Worm (Caenorhabditis elegans): ENCODE data around the gene Y62H9A.13.

The Y62H9A.13 gene

DNA sequence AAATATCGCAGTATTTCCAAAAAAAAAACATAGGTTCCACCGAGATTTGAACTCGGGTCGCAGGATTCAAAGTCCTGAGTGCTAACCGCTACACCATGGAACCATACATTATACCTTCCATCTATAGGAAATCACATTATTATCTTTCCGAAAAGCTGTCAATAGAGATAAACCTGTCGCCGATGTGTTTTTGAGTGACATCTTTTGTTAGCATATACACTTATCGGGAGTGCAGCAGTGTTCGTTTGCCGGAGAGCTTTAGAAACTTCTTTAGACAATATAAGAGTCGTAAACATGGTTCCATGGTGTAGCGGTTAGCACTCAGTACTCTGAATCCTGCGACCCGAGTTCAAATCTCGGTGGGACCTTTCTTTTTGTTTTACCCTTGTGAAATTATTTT lies 44.6 kb upstream of the Y62H9A.13 start (continued):
- TF ChIP-seq hlh-11 (tag; optimal IDR thresholded peaks at IDR 0.05): peak; percentile 19
- TF ChIP-seq F26F4.8 (GFP tag; conservative IDR thresholded peaks at IDR 0.05): peak; percentile 38; the same call in 1 of the 2 replicates
- no peak for TF ChIP-seq lin-13 (GFP tag; optimal IDR thresholded peaks at IDR 0.05)
- TF ChIP-seq lin-38 (GFP tag; IDR thresholded peaks at IDR 0.05): no peak

DNA sequence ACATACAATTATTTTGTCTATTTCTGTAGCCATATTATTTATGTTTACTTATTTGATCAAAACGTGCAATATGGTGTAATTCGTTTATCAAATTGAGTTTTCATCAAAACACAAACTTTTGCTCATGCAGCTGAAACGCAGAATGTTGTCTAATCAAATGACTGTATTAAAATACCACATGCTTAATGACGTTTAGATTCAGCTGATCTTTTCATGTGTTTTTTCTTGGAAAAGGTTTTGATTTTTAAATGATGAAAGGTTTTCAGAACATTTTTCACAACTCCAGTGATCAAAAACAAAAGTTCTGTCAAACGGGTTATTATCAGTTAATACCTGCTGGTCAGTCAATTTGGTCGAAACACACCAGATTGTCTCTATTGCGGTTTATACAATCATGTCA lies 41.5 kb upstream of the Y62H9A.13 start, which contains the start of gene Y62H9A.1:
TSS of gene Y62H9A.1 (plus strand) at position 282 of the 400 bp plus-strand sequence.
- TF ChIP-seq vab-7 (GFP tag; IDR thresholded peaks at IDR 0.05) (no peak), ztf-11 (tag; optimal IDR thresholded peaks at IDR 0.05) (no peak), F10B5.3 (tag; optimal IDR thresholded peaks at IDR 0.05) (no peak), ceh-44 (GFP tag; IDR thresholded peaks at IDR 0.05) (no peak), T20F7.1 (GFP tag; optimal IDR thresholded peaks at IDR 0.05) (no peak), lin-15B (tag; optimal IDR thresholded peaks at IDR 0.05) (no peak)

ce11 chrX:11878109-11878508 lies 38.7 kb upstream of the Y62H9A.13 start, which contains the start of gene Y62H9A.2:
Gene Y62H9A.2 (minus strand): TSS chrX:11878209.
- no peak for TF ChIP-seq set-16 (GFP tag; IDR thresholded peaks at IDR 0.05)
- no peak for TF ChIP-seq nhr-48 (tag; optimal IDR thresholded peaks at IDR 0.05)
- TF ChIP-seq lin-38 (GFP tag; IDR thresholded peaks at IDR 0.05): no peak
- no peak for TF ChIP-seq egl-43 (GFP tag; IDR thresholded peaks at IDR 0.05)
- no peak for TF ChIP-seq zip-11 (GFP tag; IDR thresholded peaks at IDR 0.05)
- no peak for TF ChIP-seq nhr-28 (tag; optimal IDR thresholded peaks at IDR 0.05)
- no peak for TF ChIP-seq gei-8 (GFP tag; optimal IDR thresholded peaks at IDR 0.05)
- TF ChIP-seq nhr-77 (tag; optimal IDR thresholded peaks at IDR 0.05): no peak
- TF ChIP-seq php-3 (GFP tag; IDR thresholded peaks at IDR 0.05): no peak

DNA sequence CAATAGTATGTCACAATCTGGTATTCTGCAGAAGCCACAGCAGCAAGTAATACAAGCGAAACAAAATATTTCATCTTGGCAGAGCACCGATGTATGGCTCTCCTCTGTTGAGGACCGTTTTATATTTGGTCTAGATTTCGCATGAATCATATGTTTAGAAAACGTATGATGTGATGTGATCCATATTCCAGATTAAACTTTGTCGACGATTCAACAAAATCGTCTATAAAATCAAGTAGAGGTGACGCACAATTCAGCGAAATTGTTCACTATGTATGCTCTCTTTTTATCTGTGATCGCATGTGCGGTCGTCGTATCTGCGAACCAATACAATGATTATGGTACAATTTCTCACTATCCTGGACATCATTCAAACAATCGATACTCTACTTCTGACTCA lies 36.9 kb upstream of the Y62H9A.13 start, which contains the start of the genes Y62H9A.3 and Y62H9A.4:
TSS of gene Y62H9A.3 (minus strand) at position 101 of the 400 bp plus-strand sequence.
TSS of gene Y62H9A.4 (plus strand) at position 256 of the 400 bp plus-strand sequence.
- TF ChIP-seq fkh-10 (GFP tag; optimal IDR thresholded peaks at IDR 0.05) (no peak), lin-29 (GFP tag; IDR thresholded peaks at IDR 0.05) (no peak), unc-62 (GFP tag; optimal IDR thresholded peaks at IDR 0.05 in 1 of 2) (peak in 1 of 2 experiments; percentile 55), unc-62 (tag; optimal IDR thresholded peaks at IDR 0.05) (no peak), nhr-6 (tag; optimal IDR thresholded peaks at IDR 0.05) (no peak)

ce11 chrX:11882800-11883199 lies 34.0 kb upstream of the Y62H9A.13 start, which contains the start of the genes Y62H9A.5 and ule-5:
Gene Y62H9A.5 (minus strand): TSS chrX:11882900.
Gene ule-5 (plus strand): TSS chrX:11883127.
- no peak for TF ChIP-seq Y105C5A.15 (GFP tag; IDR thresholded peaks at IDR 0.05)
- no peak for TF ChIP-seq mxl-3 (GFP tag; optimal IDR thresholded peaks at IDR 0.05)
- no peak for TF ChIP-seq hmg-1.1 (GFP tag; IDR thresholded peaks at IDR 0.05)
- no peak for TF ChIP-seq F26F4.8 (GFP tag; conservative IDR thresholded peaks at IDR 0.05)
- TF ChIP-seq zip-2 (tag; optimal IDR thresholded peaks at IDR 0.05): no peak

- no peak for TF ChIP-seq rbr-2 (tag; optimal IDR thresholded peaks at IDR 0.05)
- no peak for TF ChIP-seq nhr-111 (GFP tag; optimal IDR thresholded peaks at IDR 0.05)
- no peak for TF ChIP-seq dmd-8 (GFP tag; IDR thresholded peaks at IDR 0.05)
- TF ChIP-seq ZK546.5 (tag; optimal IDR thresholded peaks at IDR 0.05): no peak
- TF ChIP-seq snpc-1.2 (GFP tag; IDR thresholded peaks at IDR 0.05): no peak
- no peak for TF ChIP-seq lir-3 (tag; optimal IDR thresholded peaks at IDR 0.05)
- no peak for TF ChIP-seq zip-11 (GFP tag; IDR thresholded peaks at IDR 0.05)
- TF ChIP-seq tra-1 (GFP tag; IDR thresholded peaks at IDR 0.05): no peak
- TF ChIP-seq ctbp-1 (GFP tag; IDR thresholded peaks at IDR 0.05): no peak
- TF ChIP-seq dmd-6 (GFP tag; IDR thresholded peaks at IDR 0.05): no peak
- TF ChIP-seq Y5F2A.4 (GFP tag; optimal IDR thresholded peaks at IDR 0.05): no peak
- TF ChIP-seq mep-1 (tag; optimal IDR thresholded peaks at IDR 0.05): no peak
- TF ChIP-seq hmg-1.1 (GFP tag; IDR thresholded peaks at IDR 0.05): no peak
- no peak for TF ChIP-seq ztf-11 (tag; optimal IDR thresholded peaks at IDR 0.05)
- no peak for TF ChIP-seq aly-2 (tag; optimal IDR thresholded peaks at IDR 0.05)
These were observed 31.2 kb upstream of the Y62H9A.13 start, which contains the start of gene Y62H9A.7 for ce11 chrX:11885577-11885976. Gene Y62H9A.7 (minus strand): TSS chrX:11885677.

Data from whole organism, L4 larva.